Worm (Caenorhabditis elegans) whole organism, L4 larva: ENCODE results near the gene F09B9.4.

Experiments
- aly-2 ChIP-seq: sonication (generic microtip); optimal IDR thresholded peaks from 2 replicates; lab custom pipeline; 2018; ENCODE audit warnings: missing biosample characterization, missing genetic modification characterization
- ama-1 ChIP-seq: fragments of 150-350 bp; optimal IDR thresholded peaks from 2 replicates; lab custom pipeline; 2014; ENCODE audit warnings: inconsistent platforms, mixed read lengths
- ceh-28 ChIP-seq: fragments of 150-350 bp; optimal IDR thresholded peaks from 2 replicates; lab custom pipeline; 2014; ENCODE audit warnings: missing biosample characterization, missing genetic modification reagents, missing genetic modification characterization
- daf-12 ChIP-seq: fragments of 150-350 bp; optimal IDR thresholded peaks from 2 replicates; lab custom pipeline; 2014; ENCODE audit warnings: missing biosample characterization, missing genetic modification reagents, missing genetic modification characterization
- egl-27 ChIP-seq: sonication (generic microtip); optimal IDR thresholded peaks from 3 replicates; lab custom pipeline; 2017; ENCODE audit warnings: missing biosample characterization, missing genetic modification reagents, missing genetic modification characterization
- fos-1 ChIP-seq: fragments of 150-350 bp; optimal IDR thresholded peaks from 2 replicates; lab custom pipeline; 2014; ENCODE audit warnings: missing biosample characterization, missing genetic modification characterization
- hlh-11 ChIP-seq: fragments of 200-800 bp; sonication (Bioruptor generic); optimal IDR thresholded peaks from 2 replicates; lab custom pipeline; 2018; ENCODE audit warnings: mild to moderate bottlenecking, missing genetic modification characterization, missing compliant biosample characterization
- lin-39 ChIP-seq: fragments of 150-350 bp; optimal IDR thresholded peaks from 2 replicates; lab custom pipeline; 2014; ENCODE audit warnings: missing biosample characterization, missing genetic modification reagents, missing genetic modification characterization
- mep-1 ChIP-seq: fragments of 150-350 bp; sonication (generic microtip); optimal IDR thresholded peaks from 3 replicates; lab custom pipeline; 2014; ENCODE audit warnings: missing biosample characterization, missing genetic modification characterization
- nhr-237 ChIP-seq: sonication (generic microtip); optimal IDR thresholded peaks from 2 replicates; lab custom pipeline; 2017; ENCODE audit warnings: missing biosample characterization, missing genetic modification characterization
- nhr-76 ChIP-seq: fragments of 150-350 bp; optimal IDR thresholded peaks from 2 replicates; lab custom pipeline; 2014; ENCODE audit warnings: missing biosample characterization, missing genetic modification characterization
- pha-4 ChIP-seq, 2 experiments: fragments of 150-350 bp in 1 of 2; fragments of 200-800 bp in 1 of 2; sonication (Bioruptor generic) in 1 of 2; IDR thresholded peaks in 1 of 2; optimal IDR thresholded peaks in 1 of 2; 2 replicates each; pipeline versions ENCODE4 v1.3.6 to Lab custom; 2014 to 2022; ENCODE audit warnings: missing genetic modification characterization in 2 of 2, missing genetic modification reagents in 2 of 2, missing biosample characterization in 1 of 2, missing compliant biosample characterization in 1 of 2
- pqm-1 ChIP-seq: sonication (generic microtip); optimal IDR thresholded peaks from 2 replicates; lab custom pipeline; 2017; ENCODE audit warnings: missing biosample characterization, missing genetic modification characterization
- unc-62 ChIP-seq, 3 experiments: fragments of 150-350 bp in 1 of 3; sonication (generic microtip); optimal IDR thresholded peaks in 2 of 3; peaks in 1 of 3; 1 replicate in 1 of 3; 2 replicates in 2 of 3; lab custom pipeline; 2014 to 2017; ENCODE audit warnings: missing biosample characterization in 3 of 3, missing genetic modification characterization in 3 of 3, missing genetic modification reagents in 3 of 3, missing genotype in 1 of 3

- TF ChIP-seq unc-62 (GFP tag; optimal IDR thresholded peaks at IDR 0.05 in 1 of 2; lab: Kevin White, UChicago) (peak in 1 of 2 experiments; percentile 90), unc-62 (tag; optimal IDR thresholded peaks at IDR 0.05; lab: Kevin White, UChicago) (no peak), nhr-76 (no peak), pha-4 (GFP tag; IDR thresholded peaks at IDR 0.05; lab: Robert Waterston, UW) (no peak), pha-4 (tag; optimal IDR thresholded peaks at IDR 0.05; lab: Kevin White, UChicago) (no peak), ama-1 (lab: Kevin White, UChicago) (no peak), daf-12 (tag; lab: Kevin White, UChicago) (no peak), mep-1 (tag; lab: Kevin White, UChicago) (no peak), egl-27 (tag; lab: Kevin White, UChicago) (no peak), ceh-28 (tag; lab: Kevin White, UChicago) (no peak), aly-2 (tag; lab: Kevin White, UChicago) (no peak), nhr-237 (tag; lab: Kevin White, UChicago) (no peak), lin-39 (no peak), pqm-1 (tag; lab: Kevin White, UChicago) (no peak), hlh-11 (tag; lab: Kevin White, UChicago) (peak; percentile 49), fos-1 (tag; lab: Kevin White, UChicago) (no peak)
These were observed 8.1 kb downstream of the F09B9.4 start for ce11 chrX:10168534-10168933.
